Worm (Caenorhabditis elegans): Measurements from ENCODE around the gene C25D7.5.
"Not testable (repeated sequence)": the region's sequence is repeated elsewhere in the genome, so short reads cannot be mapped to it uniquely, and the experiment has no call there.

The C25D7.5 gene

ce11 chrV:15052368-15052767 lies at the start of gene C25D7.5, which contains the start of gene fbxa-82:
Gene C25D7.5 (plus strand): TSS chrV:15052650.
Gene fbxa-82 (minus strand): TSS chrV:15052530.
- TF ChIP-seq unc-62 (GFP tag; optimal IDR thresholded peaks at IDR 0.05), result no peak

- TF ChIP-seq unc-62 (GFP tag; optimal IDR thresholded peaks at IDR 0.05), result no peak
Observed at ce11 chrV:15004800-15005199, 47.6 kb upstream of the C25D7.5 start, which contains the start of gene hrde-2. Gene hrde-2 (plus strand): TSS chrV:15005100.

- TF ChIP-seq unc-62 (GFP tag; optimal IDR thresholded peaks at IDR 0.05), result no peak
Observed at ce11 chrV:15011560-15011959, 40.9 kb upstream of the C25D7.5 start, which contains the start of gene nmr-2. Gene nmr-2 (minus strand): TSS chrV:15011660.

- TF ChIP-seq unc-62 (GFP tag; optimal IDR thresholded peaks at IDR 0.05), result no peak
Observed at ce11 chrV:15012542-15013301, 39.7 kb upstream of the C25D7.5 start.

- no peak for TF ChIP-seq unc-62 (GFP tag; optimal IDR thresholded peaks at IDR 0.05)
Observed at ce11 chrV:15013328-15013727, 39.1 kb upstream of the C25D7.5 start.

- TF ChIP-seq unc-62 (GFP tag; optimal IDR thresholded peaks at IDR 0.05), result no peak
Observed at ce11 chrV:15014164-15014563, 38.3 kb upstream of the C25D7.5 start, which contains the start of gene obr-2. Gene obr-2 (minus strand): TSS chrV:15014264.

ce11 chrV:15015799-15016198 lies 36.7 kb upstream of the C25D7.5 start:
- no peak for TF ChIP-seq unc-62 (GFP tag; optimal IDR thresholded peaks at IDR 0.05)

- TF ChIP-seq unc-62 (GFP tag; optimal IDR thresholded peaks at IDR 0.05), result no peak
Observed at ce11 chrV:15016795-15017429, 35.5 kb upstream of the C25D7.5 start.

ce11 chrV:15020229-15020628 lies 32.2 kb upstream of the C25D7.5 start, which contains the start of gene F14H8.2:
Gene F14H8.2 (minus strand): TSS chrV:15020329.
- no peak for TF ChIP-seq unc-62 (GFP tag; optimal IDR thresholded peaks at IDR 0.05)

ce11 chrV:15020732-15021131 lies 31.7 kb upstream of the C25D7.5 start, which contains the start of gene F14H8.5:
Gene F14H8.5 (plus strand): TSS chrV:15021032.
- TF ChIP-seq unc-62 (GFP tag; optimal IDR thresholded peaks at IDR 0.05), result no peak

- TF ChIP-seq unc-62 (GFP tag; optimal IDR thresholded peaks at IDR 0.05), result no peak
Observed at ce11 chrV:15023544-15023943, 28.9 kb upstream of the C25D7.5 start, which contains the start of gene F14H8.4. Gene F14H8.4 (plus strand): TSS chrV:15023844.

- TF ChIP-seq unc-62 (GFP tag; optimal IDR thresholded peaks at IDR 0.05), result no peak
Observed at ce11 chrV:15028896-15029519, 23.4 kb upstream of the C25D7.5 start, which contains the start of gene F14H8.8. Gene F14H8.8 (plus strand): TSS chrV:15029469.

- TF ChIP-seq unc-62 (GFP tag; optimal IDR thresholded peaks at IDR 0.05), result not testable (repeated sequence)
Observed at ce11 chrV:15031373-15031772, 21.1 kb upstream of the C25D7.5 start, which contains the start of gene cng-1. Gene cng-1 (minus strand): TSS chrV:15031473.

ce11 chrV:15036769-15037168 lies 15.7 kb upstream of the C25D7.5 start, which contains the start of gene melo-3:
Gene melo-3 (minus strand): TSS chrV:15036869.
- TF ChIP-seq unc-62 (GFP tag; optimal IDR thresholded peaks at IDR 0.05), result not testable (repeated sequence)

ce11 chrV:15048107-15048506 lies 4.3 kb upstream of the C25D7.5 start, which contains the start of gene sdc-3:
Gene sdc-3 (minus strand): TSS chrV:15048207.
- TF ChIP-seq unc-62 (GFP tag; optimal IDR thresholded peaks at IDR 0.05), result no peak

- no peak for TF ChIP-seq unc-62 (GFP tag; optimal IDR thresholded peaks at IDR 0.05)
Observed at ce11 chrV:15051720-15052119, 730 bp upstream of the C25D7.5 start.
